Fruit fly (Drosophila melanogaster) whole organism: ENCODE measurements around the gene Sytbeta.

Experiments used
- CG8478 ChIP-seq: fragments of >200 bp; optimal IDR thresholded peaks from 2 replicates; lab custom pipeline; 2018; ENCODE audit warnings: inconsistent platforms
- Dll ChIP-seq: fragments of >200 bp; optimal IDR thresholded peaks from 2 replicates; lab custom pipeline; 2017
- pan ChIP-seq: fragments of >200 bp; optimal IDR thresholded peaks from 2 replicates; lab custom pipeline; 2017
- psq ChIP-seq: fragments of >200 bp; optimal IDR thresholded peaks from 2 replicates; lab custom pipeline; 2017

- TF ChIP-seq psq = no peak
- no peak for TF ChIP-seq Dll (lab: Kevin White, UChicago)
- TF ChIP-seq pan (lab: Kevin White, UChicago) = no peak
- no peak for TF ChIP-seq CG8478
Observed at dm6 chr3L:15034714-15035076, 30.1 kb downstream of the Sytbeta start.
